Worm (Caenorhabditis elegans) whole organism, L2 larva: ENCODE measurements around the gene F13A7.11.

Source experiments
- nhr-11 ChIP-seq: fragments of 150-350 bp; optimal IDR thresholded peaks from 2 replicates; lab custom pipeline; 2014; ENCODE audit warnings: missing biosample characterization, missing genetic modification characterization
- sma-3 ChIP-seq: sonication (generic microtip); optimal IDR thresholded peaks from 2 replicates; lab custom pipeline; 2016; ENCODE audit warnings: missing genetic modification reagents, missing genetic modification characterization, missing compliant biosample characterization

ce11 chrV:16356798-16357197 lies 38.3 kb downstream of the F13A7.11 start:
- no peak for TF ChIP-seq nhr-11 (tag; lab: Kevin White, UChicago)
- TF ChIP-seq sma-3 (GFP tag; lab: Kevin White, UChicago) = no peak
